Fruit fly (Drosophila melanogaster): Measurements from ENCODE around the gene CG31624.

Gene CG31624

dm6 chr2L:21237748-21238459 lies 37.7 kb upstream of the CG31624 start (continued):
- TF ChIP-seq Nf-YC (tag; optimal IDR thresholded peaks at IDR 0.05) = peak; percentile 86
- TF ChIP-seq sens-2 (GFP tag; IDR thresholded peaks at IDR 0.05) = no peak
- TF ChIP-seq CG31365 (tag; optimal IDR thresholded peaks at IDR 0.05) = peak; percentile 94
- TF ChIP-seq Hr39 (optimal IDR thresholded peaks at IDR 0.05) = no peak
- TF ChIP-seq cg (GFP tag; optimal IDR thresholded peaks at IDR 0.05) = peak; percentile 83
- no peak for TF ChIP-seq nerfin-2 (GFP tag; IDR thresholded peaks at IDR 0.05; ENCODE audit: partially characterized antibody)
- no peak for TF ChIP-seq CG12942 (GFP tag; optimal IDR thresholded peaks at IDR 0.05)
- TF ChIP-seq Dip3 (GFP tag; optimal IDR thresholded peaks at IDR 0.05) = no peak
- peak; percentile 26 for TF ChIP-seq Jarid2 (GFP tag; optimal IDR thresholded peaks at IDR 0.05)
- TF ChIP-seq nom (GFP tag; optimal IDR thresholded peaks at IDR 0.05) = peak; percentile 49
- peak; percentile 46 for TF ChIP-seq sqz (GFP tag; optimal IDR thresholded peaks at IDR 0.05)
- TF ChIP-seq Nf-YB (GFP tag; optimal IDR thresholded peaks at IDR 0.05) = peak; percentile 85
- TF ChIP-seq onecut (GFP tag; IDR thresholded peaks at IDR 0.05) = peak; percentile 29; the same call in 1 of the 2 replicates
- TF ChIP-seq Hey (tag; optimal IDR thresholded peaks at IDR 0.05) = no peak
- peak; percentile 8 to 93 for TF ChIP-seq insv (GFP tag; optimal IDR thresholded peaks at IDR 0.05)
- TF ChIP-seq pros (GFP tag; optimal IDR thresholded peaks at IDR 0.05) = peak; percentile 92
- peak; percentile 95 to 98 for TF ChIP-seq Trl (optimal IDR thresholded peaks at IDR 0.05)
- TF ChIP-seq Trl (GFP tag; optimal IDR thresholded peaks at IDR 0.05) = peak; percentile 69
- no peak for TF ChIP-seq CG34422 (GFP tag; IDR thresholded peaks at IDR 0.05)
- peak; percentile 64 for TF ChIP-seq D (optimal IDR thresholded peaks at IDR 0.05)
- no peak for TF ChIP-seq D (GFP tag; optimal IDR thresholded peaks at IDR 0.05)
- TF ChIP-seq MTF-1 (GFP tag; optimal IDR thresholded peaks at IDR 0.05; ENCODE audit: borderline replicate concordance) = no peak
- TF ChIP-seq Ets65A (GFP tag) = no peak
- no peak for TF ChIP-seq pnt (GFP tag; optimal IDR thresholded peaks at IDR 0.05)
- peak; percentile 28 for TF ChIP-seq pita (GFP tag; optimal IDR thresholded peaks at IDR 0.05)

dm6 chr2L:21237048-21237747 lies 37.0 kb upstream of the CG31624 start, which contains the start of gene Hr39:
Hr39 (plus strand) TSS chr2L:21237250.
- peak; percentile 66 for TF ChIP-seq stwl (tag; optimal IDR thresholded peaks at IDR 0.05)
- peak; percentile 8 for TF ChIP-seq CG15601 (tag; optimal IDR thresholded peaks at IDR 0.05)
- peak; percentile 100 for TF ChIP-seq CG1603 (tag; optimal IDR thresholded peaks at IDR 0.05)
- peak; percentile 23 for TF ChIP-seq YL-1 (GFP tag; optimal IDR thresholded peaks at IDR 0.05)
- peak; percentile 86 for TF ChIP-seq Jarid2 (GFP tag; optimal IDR thresholded peaks at IDR 0.05)
- TF ChIP-seq ewg (GFP tag; optimal IDR thresholded peaks at IDR 0.05) = peak; percentile 34
- peak; percentile 98 for TF ChIP-seq pfk (GFP tag; optimal IDR thresholded peaks at IDR 0.05)
- peak; percentile 57 for TF ChIP-seq CoRest (tag; optimal IDR thresholded peaks at IDR 0.05)
- TF ChIP-seq usp (GFP tag; optimal IDR thresholded peaks at IDR 0.05) = no peak
- peak; percentile 74 for TF ChIP-seq CG14710 (tag; optimal IDR thresholded peaks at IDR 0.05)
- no peak for TF ChIP-seq CG16863 (GFP tag; optimal IDR thresholded peaks at IDR 0.05)
- peak; percentile 89 for TF ChIP-seq Med (GFP tag)
- no peak for TF ChIP-seq tio (GFP tag; optimal IDR thresholded peaks at IDR 0.05)
- no peak for TF ChIP-seq Stat92E (GFP tag; optimal IDR thresholded peaks at IDR 0.05)
- TF ChIP-seq CG11456 (GFP tag; IDR thresholded peaks at IDR 0.05) = no peak
- peak; percentile 34 for TF ChIP-seq HmgD (GFP tag; optimal IDR thresholded peaks at IDR 0.05)
- peak; percentile 29 for TF ChIP-seq HLH54F (GFP tag; optimal IDR thresholded peaks at IDR 0.05)
- peak; percentile 99 for TF ChIP-seq CG9437 (GFP tag; optimal IDR thresholded peaks at IDR 0.05)
- TF ChIP-seq CG1832 (GFP tag; optimal IDR thresholded peaks at IDR 0.05) = peak; percentile 70
- TF ChIP-seq kah (GFP tag; optimal IDR thresholded peaks at IDR 0.05) = peak; percentile 39
- peak; percentile 57 for TF ChIP-seq Fer1 (GFP tag; optimal IDR thresholded peaks at IDR 0.05)
- peak; percentile 10 for TF ChIP-seq Xbp1 (GFP tag; optimal IDR thresholded peaks at IDR 0.05)
- TF ChIP-seq CG12659 (GFP tag; optimal IDR thresholded peaks at IDR 0.05) = peak; percentile 95
- TF ChIP-seq gem (tag; optimal IDR thresholded peaks at IDR 0.05) = peak; percentile 1
- no peak for TF ChIP-seq ab (GFP tag; optimal IDR thresholded peaks at IDR 0.05)
